Fruit fly (Drosophila melanogaster): ENCODE measurements around the gene Sirup.
A peak's percentile ranks its signal among the peaks of the same experiment; 100 is the strongest.

Sirup gene

DNA sequence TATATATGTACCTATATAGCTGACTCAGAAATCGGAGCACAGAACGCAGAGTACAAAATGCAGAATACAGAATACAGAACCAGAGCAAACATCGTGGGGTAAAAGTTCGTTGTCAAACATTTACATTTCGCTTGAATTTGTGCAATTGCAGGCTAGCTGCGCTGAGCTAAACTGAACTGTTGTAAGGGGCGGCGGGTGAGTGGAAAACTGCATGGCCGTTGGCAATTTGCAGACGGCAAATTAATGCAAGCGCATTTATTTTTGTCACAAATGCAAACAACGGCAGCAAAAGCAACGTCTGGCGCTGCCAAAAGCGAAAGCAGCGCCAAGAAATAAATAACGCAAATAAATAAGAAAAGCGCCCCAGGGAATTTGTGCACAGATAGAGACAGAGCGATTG is 46.7 kb upstream of the Sirup start:
- no peak for TF ChIP-seq fkh (GFP tag; optimal IDR thresholded peaks at IDR 0.05)
- TF ChIP-seq Met (GFP tag; optimal IDR thresholded peaks at IDR 0.05), result no peak
- no peak for TF ChIP-seq CG10669 (GFP tag; optimal IDR thresholded peaks at IDR 0.05)
- TF ChIP-seq vri (GFP tag; optimal IDR thresholded peaks at IDR 0.05), result no peak
- TF ChIP-seq dac (GFP tag; optimal IDR thresholded peaks at IDR 0.05), result no peak
- no peak for TF ChIP-seq CG15336 (GFP tag; IDR thresholded peaks at IDR 0.05)

DNA sequence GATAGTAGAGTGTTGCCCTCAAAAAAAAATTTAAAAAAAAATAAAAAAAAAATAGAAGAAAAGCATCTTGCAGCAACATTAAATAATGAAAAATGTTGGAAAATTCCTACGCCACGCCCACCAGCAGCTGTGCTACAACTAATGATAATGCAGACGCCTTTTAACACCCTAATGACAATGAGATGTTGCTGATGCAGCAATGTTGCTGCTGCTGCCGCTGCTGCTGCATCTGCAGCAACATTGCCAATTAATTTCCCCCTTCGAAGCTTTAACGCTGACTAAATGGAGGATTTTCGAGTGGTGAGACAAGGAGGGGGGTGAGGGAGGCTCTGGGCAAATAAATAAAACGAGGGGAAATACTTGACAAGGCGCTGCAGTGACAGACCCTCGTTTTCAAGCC is 46.3 kb upstream of the Sirup start:
- peak; percentile 51 for TF ChIP-seq CG3919 (GFP tag; optimal IDR thresholded peaks at IDR 0.05)
- TF ChIP-seq Blimp-1 (GFP tag; optimal IDR thresholded peaks at IDR 0.05), result no peak
- TF ChIP-seq cyc (GFP tag; optimal IDR thresholded peaks at IDR 0.05), result no peak
- TF ChIP-seq Eip78C (GFP tag), result peak; percentile 50
- TF ChIP-seq salr (GFP tag; optimal IDR thresholded peaks at IDR 0.05), result peak in 1 of 2 experiments; percentile 6

DNA sequence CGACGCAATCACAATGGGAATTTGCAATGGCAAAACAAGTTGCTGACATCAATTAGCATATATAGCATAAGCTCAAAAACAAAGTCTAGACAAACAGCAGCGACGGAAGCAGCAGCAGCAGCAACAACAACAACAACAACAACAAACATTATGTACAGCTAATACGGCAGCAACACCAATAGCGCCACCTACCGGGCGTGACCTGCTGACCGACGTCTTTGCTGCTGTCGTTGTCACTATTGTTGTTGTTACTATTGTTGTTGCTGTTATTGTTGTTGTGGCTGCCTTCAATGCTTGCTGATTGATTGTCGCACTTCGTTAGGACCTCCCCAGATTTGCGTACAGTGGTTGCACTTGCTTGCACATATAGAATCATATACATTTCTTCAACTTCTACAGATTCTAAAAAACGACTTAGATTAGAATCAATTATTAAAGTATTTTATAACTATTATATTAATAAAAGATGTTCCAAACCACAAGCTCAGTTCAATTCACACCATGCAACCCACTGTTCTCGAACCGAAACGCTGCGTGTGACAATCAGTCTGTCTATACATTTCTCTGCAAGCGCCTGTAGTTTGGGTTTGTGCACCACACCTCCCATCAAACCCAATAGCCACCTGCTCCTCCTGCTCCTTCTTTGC is 45.2 kb upstream of the Sirup start:
- peak; percentile 12 for TF ChIP-seq Lpt (GFP tag; optimal IDR thresholded peaks at IDR 0.05)
- TF ChIP-seq CG8632 (GFP tag; optimal IDR thresholded peaks at IDR 0.05), result no peak
- peak; percentile 12 for TF ChIP-seq Met (GFP tag; optimal IDR thresholded peaks at IDR 0.05)
- peak; percentile 24 for TF ChIP-seq Sox14 (GFP tag; optimal IDR thresholded peaks at IDR 0.05)
- peak; percentile 87 for TF ChIP-seq eg (GFP tag; IDR thresholded peaks at IDR 0.05)
- TF ChIP-seq Eip78C (GFP tag), result peak; percentile 58
- TF ChIP-seq acj6 (GFP tag; optimal IDR thresholded peaks at IDR 0.05), result peak; percentile 46
- peak; percentile 59 for TF ChIP-seq CG32006 (GFP tag; optimal IDR thresholded peaks at IDR 0.05)
- TF ChIP-seq CG6163 (GFP tag; IDR thresholded peaks at IDR 0.05), result peak; percentile 82
- peak; percentile 10 for TF ChIP-seq Ets96B (tag; optimal IDR thresholded peaks at IDR 0.05)
- TF ChIP-seq Gug (GFP tag; IDR thresholded peaks at IDR 0.05), result peak; percentile 76
- TF ChIP-seq Hr4 (GFP tag; optimal IDR thresholded peaks at IDR 0.05), result peak; percentile 31
- TF ChIP-seq ss (GFP tag; optimal IDR thresholded peaks at IDR 0.05), result no peak
- peak; percentile 53 for TF ChIP-seq CG6276 (GFP tag; optimal IDR thresholded peaks at IDR 0.05)
- 0 out of 3 replicates have a peak, but pooled peaks have one; percentile 16 for TF ChIP-seq CG8119 (GFP tag; IDR thresholded peaks at IDR 0.05)
- TF ChIP-seq CG11294 (GFP tag; IDR thresholded peaks at IDR 0.05), result peak; percentile 68
- no peak for TF ChIP-seq CG10669 (GFP tag; optimal IDR thresholded peaks at IDR 0.05)
- TF ChIP-seq pdm3 (GFP tag; optimal IDR thresholded peaks at IDR 0.05), result no peak
- no peak for TF ChIP-seq net (GFP tag; optimal IDR thresholded peaks at IDR 0.05)
- TF ChIP-seq CG15336 (GFP tag; IDR thresholded peaks at IDR 0.05), result peak; percentile 55; the same call in 1 of the 2 replicates
- TF ChIP-seq CG3919 (GFP tag; optimal IDR thresholded peaks at IDR 0.05), result peak; percentile 30
- no peak for TF ChIP-seq CG31627 (GFP tag; optimal IDR thresholded peaks at IDR 0.05)
- TF ChIP-seq CG1621 (tag; optimal IDR thresholded peaks at IDR 0.05), result no peak

DNA sequence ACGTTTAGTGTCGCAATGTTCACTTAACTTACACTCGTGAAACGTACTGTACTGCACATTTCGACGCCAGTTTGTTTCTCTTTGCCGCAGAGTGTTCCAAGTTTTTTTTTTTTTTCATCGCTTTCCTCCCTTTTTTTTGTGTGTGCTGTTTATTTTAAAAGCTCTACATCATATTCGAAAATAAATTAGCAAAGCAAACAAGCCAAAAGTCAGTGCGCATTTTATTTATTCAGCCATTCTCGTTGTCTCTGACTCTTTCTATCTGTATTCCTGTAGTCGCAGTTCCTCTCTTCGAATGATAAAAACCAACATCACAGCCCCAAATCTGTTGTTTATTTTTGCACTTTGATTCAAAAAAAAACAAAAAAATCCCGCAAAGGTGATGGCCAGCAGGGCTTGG is 44.1 kb upstream of the Sirup start:
- peak; percentile 38 for TF ChIP-seq fkh (GFP tag; optimal IDR thresholded peaks at IDR 0.05)
- peak; percentile 22 for TF ChIP-seq vri (GFP tag; optimal IDR thresholded peaks at IDR 0.05)
- peak; percentile 8 for TF ChIP-seq Smox (GFP tag; optimal IDR thresholded peaks at IDR 0.05)
- TF ChIP-seq Eip78C (GFP tag), result peak; percentile 26
- no peak for TF ChIP-seq lz (GFP tag; optimal IDR thresholded peaks at IDR 0.05)
- no peak for TF ChIP-seq achi (GFP tag; optimal IDR thresholded peaks at IDR 0.05)
- no peak for TF ChIP-seq Ets96B (tag; optimal IDR thresholded peaks at IDR 0.05)

- TF ChIP-seq CG8319 (GFP tag; optimal IDR thresholded peaks at IDR 0.05), result no peak
- peak; percentile 4 for TF ChIP-seq CG11762 (GFP tag; optimal IDR thresholded peaks at IDR 0.05; ENCODE audit: insufficient read depth)
- peak; percentile 42 for TF ChIP-seq CG6276 (GFP tag; optimal IDR thresholded peaks at IDR 0.05)
- no peak for TF ChIP-seq CG34406 (GFP tag; optimal IDR thresholded peaks at IDR 0.05)
- no peak for TF ChIP-seq fkh (GFP tag; optimal IDR thresholded peaks at IDR 0.05)
- TF ChIP-seq spab (GFP tag; optimal IDR thresholded peaks at IDR 0.05), result no peak
- TF ChIP-seq Hr39 (GFP tag; optimal IDR thresholded peaks at IDR 0.05), result no peak
- peak; percentile 60 for TF ChIP-seq CG8119 (GFP tag; IDR thresholded peaks at IDR 0.05)
- TF ChIP-seq CG9139 (GFP tag; optimal IDR thresholded peaks at IDR 0.05), result no peak
- no peak for TF ChIP-seq CG16779 (tag; optimal IDR thresholded peaks at IDR 0.05)
- peak; percentile 52; the same call in 1 of the 2 replicates for TF ChIP-seq Gug (GFP tag; IDR thresholded peaks at IDR 0.05)
- no peak for TF ChIP-seq Met (GFP tag; optimal IDR thresholded peaks at IDR 0.05)
- TF ChIP-seq CG1621 (tag; optimal IDR thresholded peaks at IDR 0.05), result no peak
- TF ChIP-seq CG3032 (tag; optimal IDR thresholded peaks at IDR 0.05), result no peak
- peak; percentile 26 for TF ChIP-seq Sox14 (GFP tag; optimal IDR thresholded peaks at IDR 0.05)
- TF ChIP-seq vri (GFP tag; optimal IDR thresholded peaks at IDR 0.05), result no peak
- TF ChIP-seq CG10631 (GFP tag; optimal IDR thresholded peaks at IDR 0.05), result peak; percentile 48
These were observed 42.2 kb upstream of the Sirup start for dm6 chr2L:7956310-7957067.
